Fruit fly (Drosophila melanogaster) whole organism, embryonic: ENCODE data around the gene CG7514.

Experiments
- Awh ChIP-seq: fragments of 200-800 bp; sonication (Bioruptor generic); IDR thresholded peaks from 2 replicates; pipeline ENCODE4, ENCODE4 v1.3.6; 2022; ENCODE audit warnings: missing biosample characterization, missing genetic modification characterization
- B-H1 ChIP-seq: fragments of 200-800 bp; sonication (Bioruptor generic); IDR thresholded peaks from 3 replicates; pipeline ENCODE4 v1.3.6; 2022; ENCODE audit warnings: missing biosample characterization, missing genetic modification characterization
- CG10366 ChIP-seq: fragments of 200-800 bp; sonication (Bioruptor generic); IDR thresholded peaks from 2 replicates; pipeline ENCODE4 v1.3.6; 2022; ENCODE audit warnings: missing biosample characterization, missing genetic modification characterization
- CG11247 ChIP-seq: fragments of 200-800 bp; sonication (Bioruptor generic); IDR thresholded peaks from 2 replicates; pipeline ENCODE4 v1.3.6; 2022; ENCODE audit warnings: missing biosample characterization, missing genetic modification characterization
- CG11695 ChIP-seq: fragments of 200-800 bp; sonication (Bioruptor generic); IDR thresholded peaks from 3 replicates; pipeline ENCODE4 v1.3.6; 2022; ENCODE audit warnings: missing biosample characterization, missing genetic modification characterization
- CG11696 ChIP-seq: fragments of 200-800 bp; sonication (Bioruptor generic); IDR thresholded peaks from 2 replicates; pipeline ENCODE4 v1.3.6; 2022; ENCODE audit warnings: missing biosample characterization, missing genetic modification characterization
- CG12391 ChIP-seq: fragments of 200-800 bp; sonication (Bioruptor generic); optimal IDR thresholded peaks from 3 replicates; lab custom pipeline; 2018; ENCODE audit warnings: missing biosample characterization, mild to moderate bottlenecking, missing genetic modification characterization, moderate library complexity
- CG13287 ChIP-seq: fragments of 200-800 bp; sonication (Bioruptor generic); IDR thresholded peaks from 2 replicates; pipeline ENCODE4 v1.3.6; 2022; ENCODE audit warnings: missing biosample characterization, missing genetic modification characterization; ENCODE audit not compliant: partially characterized antibody
- CG14860 ChIP-seq: fragments of 200-800 bp; sonication (Bioruptor generic); IDR thresholded peaks from 3 replicates; pipeline ENCODE4 v1.3.6; 2022; ENCODE audit warnings: missing biosample characterization, missing genetic modification characterization; ENCODE audit not compliant: partially characterized antibody
- CG17328 ChIP-seq: fragments of 200-800 bp; sonication (Bioruptor generic); IDR thresholded peaks from 2 replicates; pipeline ENCODE4 v1.3.6; 2022; ENCODE audit warnings: missing biosample characterization, missing genetic modification characterization
- CG17829 ChIP-seq: fragments of 200-800 bp; optimal IDR thresholded peaks from 2 replicates; lab custom pipeline; 2019; ENCODE audit warnings: missing biosample characterization, mild to moderate bottlenecking, missing genetic modification characterization, moderate library complexity
- CG18599 ChIP-seq: fragments of 200-800 bp; sonication (Bioruptor generic); optimal IDR thresholded peaks from 3 replicates; lab custom pipeline; 2017; ENCODE audit warnings: missing biosample characterization, missing genetic modification characterization, mild to moderate bottlenecking, moderate library complexity, missing genetic modification reagents
- CG2202 ChIP-seq: fragments of 200-800 bp; sonication (Bioruptor generic); optimal IDR thresholded peaks from 2 replicates; lab custom pipeline; 2018; ENCODE audit warnings: missing biosample characterization, mild to moderate bottlenecking, missing genetic modification characterization
- CG2712 ChIP-seq: fragments of 200-800 bp; optimal IDR thresholded peaks from 3 replicates; lab custom pipeline; 2019; ENCODE audit warnings: missing biosample characterization, mild to moderate bottlenecking, missing genetic modification characterization, moderate library complexity
- CG31224 ChIP-seq: fragments of 200-800 bp; sonication (Bioruptor generic); IDR thresholded peaks from 2 replicates; pipeline ENCODE4 v1.3.6; 2022; ENCODE audit warnings: missing biosample characterization, missing genetic modification characterization
- CG3847 ChIP-seq: fragments of 200-800 bp; sonication (Bioruptor generic); IDR thresholded peaks from 2 replicates; pipeline ENCODE4 v1.3.6; 2022; ENCODE audit warnings: missing biosample characterization, missing genetic modification characterization
- CG4360 ChIP-seq: fragments of 200-800 bp; sonication (Bioruptor generic); IDR thresholded peaks from 2 replicates; pipeline ENCODE4 v1.3.6; 2022; ENCODE audit warnings: missing biosample characterization, missing genetic modification characterization
- CG6175 ChIP-seq: fragments of 200-800 bp; sonication (Bioruptor generic); IDR thresholded peaks from 3 replicates; pipeline ENCODE4 v1.3.6; 2022; ENCODE audit warnings: missing biosample characterization, missing genetic modification characterization
- CG7372 ChIP-seq: fragments of 200-800 bp; sonication (Bioruptor generic); IDR thresholded peaks from 2 replicates; pipeline ENCODE4 v1.3.6; 2022; ENCODE audit warnings: missing biosample characterization, missing genetic modification characterization
- CG8290 ChIP-seq, 3 experiments: fragments of 200-800 bp; sonication (Bioruptor generic); optimal IDR thresholded peaks; 2 replicates each; lab custom pipeline; 2016 to 2019; ENCODE audit warnings: missing biosample characterization in 3 of 3, missing genetic modification characterization in 3 of 3, mild to moderate bottlenecking in 2 of 3, moderate library complexity in 1 of 3
- CG8388 ChIP-seq: fragments of 200-800 bp; sonication (Bioruptor generic); optimal IDR thresholded peaks from 2 replicates; lab custom pipeline; 2019; ENCODE audit warnings: missing biosample characterization, mild to moderate bottlenecking, missing genetic modification characterization, moderate library complexity
- CG9932 ChIP-seq: fragments of 200-800 bp; sonication (Bioruptor generic); IDR thresholded peaks from 2 replicates; pipeline ENCODE4 v1.3.6; 2022; ENCODE audit warnings: missing biosample characterization, missing genetic modification characterization
- CTCF ChIP-seq: fragments of 200-800 bp; sonication (Bioruptor generic); optimal IDR thresholded peaks from 2 replicates; lab custom pipeline; 2017; ENCODE audit warnings: missing biosample characterization, mild to moderate bottlenecking, missing genetic modification characterization, moderate library complexity
- Camta ChIP-seq: fragments of 200-800 bp; sonication (Bioruptor generic); optimal IDR thresholded peaks from 2 replicates; lab custom pipeline; 2016; ENCODE audit warnings: missing biosample characterization, missing genetic modification characterization
- Chrac-16 ChIP-seq: fragments of 200-800 bp; sonication (Bioruptor generic); optimal IDR thresholded peaks from 3 replicates; lab custom pipeline; 2016; ENCODE audit warnings: missing biosample characterization, missing genetic modification characterization
- Dll ChIP-seq: fragments of 200-800 bp; sonication (Bioruptor generic); IDR thresholded peaks from 4 replicates; pipeline ENCODE4 v1.3.6; 2022; ENCODE audit warnings: missing biosample characterization, missing genetic modification characterization; ENCODE audit not compliant: partially characterized antibody
- Dp ChIP-seq: fragments of 200-800 bp; sonication (Bioruptor generic); optimal IDR thresholded peaks from 2 replicates; lab custom pipeline; 2018; ENCODE audit warnings: missing biosample characterization, mild to moderate bottlenecking, missing genetic modification characterization, moderate library complexity
- Ets65A ChIP-seq: fragments of 200-800 bp; sonication (Bioruptor generic); peaks from one replicate; lab custom pipeline; 2016; ENCODE audit warnings: missing biosample characterization, missing genetic modification characterization
- GATAe ChIP-seq: fragments of 200-800 bp; sonication (Bioruptor generic); conservative IDR thresholded peaks from 2 replicates; pipeline ENCODE4 v1.3.6; 2022; ENCODE audit warnings: missing biosample characterization, missing genetic modification characterization
- HHEX ChIP-seq: fragments of 200-800 bp; sonication (Bioruptor generic); optimal IDR thresholded peaks from 3 replicates; lab custom pipeline; 2017; ENCODE audit warnings: missing biosample characterization, mild to moderate bottlenecking, missing genetic modification characterization, missing genetic modification reagents
- HLH3B ChIP-seq: fragments of 200-800 bp; sonication (Bioruptor generic); IDR thresholded peaks from 2 replicates; pipeline ENCODE4 v1.3.6; 2022; ENCODE audit warnings: missing biosample characterization, missing genetic modification characterization
- Hr51 ChIP-seq, 2 experiments: fragments of 200-800 bp; sonication (Bioruptor generic); optimal IDR thresholded peaks; 2 replicates in 1 of 2; 3 replicates in 1 of 2; lab custom pipeline; 2016 to 2018; ENCODE audit warnings: missing biosample characterization in 2 of 2, missing genetic modification characterization in 2 of 2, mild to moderate bottlenecking in 1 of 2, moderate library complexity in 1 of 2
- Hr78 ChIP-seq, 2 experiments: fragments of 200-800 bp in 1 of 2; fragments of >200 bp in 1 of 2; sonication (Bioruptor generic) in 1 of 2; optimal IDR thresholded peaks; 2 replicates each; lab custom pipeline; 2017 to 2019; ENCODE audit warnings: missing biosample characterization in 2 of 2, missing genetic modification characterization in 2 of 2, mild to moderate bottlenecking in 1 of 2, moderate library complexity in 1 of 2
- Oli ChIP-seq: fragments of 200-800 bp; sonication (Bioruptor generic); optimal IDR thresholded peaks from 2 replicates; lab custom pipeline; 2018; ENCODE audit warnings: missing biosample characterization, mild to moderate bottlenecking, missing genetic modification characterization, moderate library complexity
- Opbp ChIP-seq: fragments of 200-800 bp; sonication (Bioruptor generic); IDR thresholded peaks from 3 replicates; pipeline ENCODE4 v1.3.6; 2022; ENCODE audit warnings: missing biosample characterization, missing genetic modification characterization; ENCODE audit not compliant: partially characterized antibody
- Optix ChIP-seq: fragments of 200-800 bp; sonication (Bioruptor generic); IDR thresholded peaks from 3 replicates; pipeline ENCODE4 v1.3.6; 2022; ENCODE audit warnings: missing biosample characterization, missing genetic modification characterization
- Sox102F ChIP-seq: fragments of 200-800 bp; sonication (Bioruptor generic); optimal IDR thresholded peaks from 2 replicates; lab custom pipeline; 2018; ENCODE audit warnings: missing biosample characterization, mild to moderate bottlenecking, missing genetic modification characterization, moderate library complexity
- TFAM ChIP-seq: fragments of 200-800 bp; sonication (Bioruptor generic); optimal IDR thresholded peaks from 2 replicates; lab custom pipeline; 2017; ENCODE audit warnings: missing biosample characterization, missing genetic modification characterization, inconsistent platforms
- Usf ChIP-seq: fragments of 200-800 bp; sonication (Bioruptor generic); optimal IDR thresholded peaks from 2 replicates; lab custom pipeline; 2017; ENCODE audit warnings: missing genotype, missing biosample characterization, missing genetic modification characterization
- bbx ChIP-seq: fragments of 200-800 bp; sonication (Bioruptor generic); IDR thresholded peaks from 2 replicates; pipeline ENCODE4 v1.3.6; 2022; ENCODE audit warnings: missing biosample characterization, missing genetic modification characterization; ENCODE audit not compliant: partially characterized antibody
- bsh ChIP-seq, 2 experiments: fragments of 200-800 bp; sonication (Bioruptor generic); optimal IDR thresholded peaks; 2 replicates each; lab custom pipeline; 2017 to 2018; ENCODE audit warnings: mild to moderate bottlenecking in 2 of 2, missing biosample characterization in 2 of 2, missing genetic modification characterization in 2 of 2, moderate library complexity in 1 of 2
- ci ChIP-seq: fragments of 200-800 bp; sonication (Bioruptor generic); IDR thresholded peaks from 3 replicates; pipeline ENCODE4 v1.3.6; 2022; ENCODE audit warnings: missing biosample characterization, missing genetic modification characterization
- fd64A ChIP-seq: fragments of 200-800 bp; sonication (Bioruptor generic); optimal IDR thresholded peaks from 3 replicates; lab custom pipeline; 2018; ENCODE audit warnings: missing biosample characterization, mild to moderate bottlenecking, missing genetic modification characterization
- gt ChIP-seq: fragments of 200-800 bp; sonication (Bioruptor generic); IDR thresholded peaks from 2 replicates; pipeline ENCODE4 v1.3.6; 2022; ENCODE audit warnings: missing biosample characterization, missing genetic modification characterization
- luna ChIP-seq: fragments of 200-800 bp; sonication (Bioruptor generic); optimal IDR thresholded peaks from 2 replicates; lab custom pipeline; 2016; ENCODE audit warnings: missing biosample characterization, missing genetic modification characterization
- row ChIP-seq: fragments of 200-800 bp; sonication (Bioruptor generic); IDR thresholded peaks from 3 replicates; pipeline ENCODE4 v1.3.6; 2022; ENCODE audit warnings: missing biosample characterization, missing genetic modification characterization
- seq ChIP-seq: fragments of 200-800 bp; sonication (Bioruptor generic); IDR thresholded peaks from 2 replicates; pipeline ENCODE4 v1.3.6; 2022; ENCODE audit warnings: missing biosample characterization, missing genetic modification characterization
- sna ChIP-seq: fragments of 200-800 bp; sonication (Bioruptor generic); IDR thresholded peaks from 2 replicates; pipeline ENCODE4 v1.3.6; 2022; ENCODE audit warnings: missing biosample characterization, missing genetic modification characterization; ENCODE audit not compliant: partially characterized antibody
- trh ChIP-seq: fragments of 200-800 bp; sonication (Bioruptor generic); optimal IDR thresholded peaks from 2 replicates; lab custom pipeline; 2016; ENCODE audit warnings: missing biosample characterization, missing genetic modification characterization
- unc-4 ChIP-seq: fragments of 200-800 bp; sonication (Bioruptor generic); IDR thresholded peaks from 2 replicates; pipeline ENCODE4 v1.3.6; 2022; ENCODE audit warnings: missing biosample characterization, missing genetic modification characterization; ENCODE audit not compliant: partially characterized antibody

Gene CG7514

dm6 chr3L:4690698-4691097 is 2.1 kb upstream of the CG7514 start (continued):
- TF ChIP-seq Optix (GFP tag; lab: Robert Waterston, UW) (no peak), ci (peak; percentile 65), Ets65A (GFP tag; lab: Kevin White, UChicago) (peak; percentile 23), CG10366 (GFP tag; lab: Robert Waterston, UW) (peak; percentile 61), CG2202 (tag; lab: Kevin White, UChicago) (no peak), luna (no peak), CG3847 (GFP tag; lab: Robert Waterston, UW) (no peak), Oli (tag; lab: Kevin White, UChicago) (peak; percentile 22), CG13287 (GFP tag; lab: Robert Waterston, UW) (peak; percentile 57; the same call in 1 of the 2 replicates), HHEX (GFP tag; lab: Kevin White, UChicago) (no peak), CG9932 (GFP tag; lab: Robert Waterston, UW) (peak; percentile 60; the same call in 1 of the 2 replicates), CG17829 (tag; lab: Kevin White, UChicago) (peak; percentile 21), Hr78 (GFP tag; optimal IDR thresholded peaks at IDR 0.05; lab: Kevin White, UChicago) (no peak), Dp (GFP tag; lab: Kevin White, UChicago) (no peak), TFAM (no peak), unc-4 (GFP tag; lab: Robert Waterston, UW) (no peak), gt (no peak), Opbp (no peak), CG14860 (GFP tag; lab: Robert Waterston, UW) (no peak), Awh (peak; percentile 57; the same call in 1 of the 2 replicates), Usf (GFP tag; lab: Kevin White, UChicago) (no peak), Camta (GFP tag; lab: Kevin White, UChicago) (peak; percentile 24), seq (GFP tag; lab: Robert Waterston, UW) (peak; percentile 50), GATAe (GFP tag; lab: Robert Waterston, UW) (no peak), CG2712 (tag; lab: Kevin White, UChicago) (peak; percentile 45), B-H1 (GFP tag; lab: Robert Waterston, UW) (no peak; the same call in 2 of the 3 replicates), CG7372 (GFP tag; lab: Robert Waterston, UW) (peak; percentile 31; the same call in 1 of the 2 replicates), CG8388 (GFP tag; lab: Kevin White, UChicago) (no peak), fd64A (GFP tag; lab: Kevin White, UChicago) (no peak), CG11696 (GFP tag; lab: Robert Waterston, UW) (0 out of 2 replicates have a peak, but pooled peaks have one; percentile 11), bsh (GFP tag; optimal IDR thresholded peaks at IDR 0.05; lab: Kevin White, UChicago) (peak in 1 of 2 experiments; percentile 44), HLH3B (GFP tag; lab: Robert Waterston, UW) (0 out of 2 replicates have a peak, but pooled peaks have one; percentile 12), CTCF (GFP tag; lab: Kevin White, UChicago) (peak; percentile 93), CG11247 (GFP tag; lab: Robert Waterston, UW) (peak; percentile 47; the same call in 1 of the 2 replicates), Dll (GFP tag; lab: Robert Waterston, UW) (no peak; the same call in 3 of the 4 replicates), CG8290 (GFP tag; optimal IDR thresholded peaks at IDR 0.05; lab: Kevin White, UChicago) (no peak), CG8290 (tag; optimal IDR thresholded peaks at IDR 0.05; lab: Kevin White, UChicago) (peak in 1 of 2 experiments; percentile 41), CG17328 (GFP tag; lab: Robert Waterston, UW) (peak; percentile 39; the same call in 1 of the 2 replicates), CG6175 (GFP tag; lab: Robert Waterston, UW) (0 out of 3 replicates have a peak, but pooled peaks have one; percentile 8), CG18599 (GFP tag; lab: Kevin White, UChicago) (no peak), Sox102F (GFP tag; lab: Kevin White, UChicago) (peak; percentile 46), Hr51 (GFP tag; optimal IDR thresholded peaks at IDR 0.05; lab: Kevin White, UChicago) (peak in 1 of 2 experiments; percentile 32), row (GFP tag; lab: Robert Waterston, UW) (peak; percentile 56), CG31224 (GFP tag; lab: Robert Waterston, UW) (no peak), CG11695 (0 out of 3 replicates have a peak, but pooled peaks have one; percentile 28), trh (GFP tag; lab: Kevin White, UChicago) (no peak), Chrac-16 (GFP tag; lab: Kevin White, UChicago) (peak; percentile 13), CG4360 (GFP tag; lab: Robert Waterston, UW) (no peak), sna (GFP tag; lab: Robert Waterston, UW) (no peak), bbx (GFP tag; lab: Robert Waterston, UW) (no peak), CG12391 (tag; lab: Kevin White, UChicago) (peak; percentile 32)
